Worm (Caenorhabditis elegans) whole organism, late embryonic: Measurements from ENCODE around the gene F17H10.1.

ENCODE experiments used
- C08G9.2 ChIP-seq: sonication (generic microtip); optimal IDR thresholded peaks from 2 replicates; lab custom pipeline; 2016; ENCODE audit warnings: mild to moderate bottlenecking, missing genetic modification characterization, moderate library complexity, missing compliant biosample characterization
- C38D4.7 ChIP-seq: fragments of 200-800 bp; sonication (Bioruptor generic); optimal IDR thresholded peaks from 2 replicates; lab custom pipeline; 2018; ENCODE audit warnings: mild to moderate bottlenecking, missing genetic modification characterization, moderate library complexity, missing compliant biosample characterization
- F13H6.1 ChIP-seq: sonication (generic microtip); optimal IDR thresholded peaks from 2 replicates; lab custom pipeline; 2016; ENCODE audit warnings: missing genetic modification characterization, missing compliant biosample characterization
- K09A11.1 ChIP-seq: sonication (generic microtip); optimal IDR thresholded peaks from 2 replicates; lab custom pipeline; 2017; ENCODE audit warnings: antibody characterized with exemption, mild to moderate bottlenecking, missing genetic modification characterization, missing compliant biosample characterization; ENCODE audit not compliant: insufficient read depth
- T23F11.4 ChIP-seq: fragments of 200-800 bp; sonication (Bioruptor generic); optimal IDR thresholded peaks from 2 replicates; lab custom pipeline; 2018; ENCODE audit warnings: mild to moderate bottlenecking, missing genetic modification characterization, missing compliant biosample characterization
- Y22D7AL.16 ChIP-seq: sonication (generic microtip); optimal IDR thresholded peaks from 2 replicates; lab custom pipeline; 2016; ENCODE audit warnings: missing genetic modification characterization, missing compliant biosample characterization
- ceh-14 ChIP-seq: sonication (generic microtip); optimal IDR thresholded peaks from 2 replicates; lab custom pipeline; 2016; ENCODE audit warnings: missing genotype, missing genetic modification characterization, missing compliant biosample characterization
- ceh-18 ChIP-seq: sonication (generic microtip); optimal IDR thresholded peaks from 2 replicates; lab custom pipeline; 2016; ENCODE audit warnings: missing genetic modification characterization, missing compliant biosample characterization
- ceh-19 ChIP-seq: fragments of 200-800 bp; sonication (Bioruptor generic); optimal IDR thresholded peaks from 2 replicates; lab custom pipeline; 2018; ENCODE audit warnings: mild to moderate bottlenecking, missing genetic modification characterization, missing compliant biosample characterization
- ceh-22 ChIP-seq: sonication (generic microtip); optimal IDR thresholded peaks from 2 replicates; lab custom pipeline; 2017; ENCODE audit warnings: missing biosample characterization, missing genetic modification characterization
- ceh-34 ChIP-seq: sonication (generic microtip); optimal IDR thresholded peaks from 2 replicates; lab custom pipeline; 2016; ENCODE audit warnings: mild to moderate bottlenecking, missing genetic modification characterization, missing compliant biosample characterization
- ceh-45 ChIP-seq: fragments of 200-800 bp; sonication (Bioruptor generic); IDR thresholded peaks from 2 replicates; pipeline ENCODE4 v1.3.6; 2022; ENCODE audit warnings: missing genetic modification reagents, missing genetic modification characterization, missing compliant biosample characterization
- ceh-6 ChIP-seq: fragments of 200-800 bp; sonication (Bioruptor generic); optimal IDR thresholded peaks from 2 replicates; lab custom pipeline; 2018; ENCODE audit warnings: mild to moderate bottlenecking, missing genetic modification characterization, missing compliant biosample characterization
- ceh-9 ChIP-seq: sonication (generic microtip); optimal IDR thresholded peaks from 2 replicates; lab custom pipeline; 2016; ENCODE audit warnings: mild to moderate bottlenecking, missing genetic modification characterization, inconsistent platforms, missing compliant biosample characterization
- che-1 ChIP-seq: sonication (generic microtip); optimal IDR thresholded peaks from 2 replicates; lab custom pipeline; 2016; ENCODE audit warnings: mild to moderate bottlenecking, missing genetic modification characterization, missing compliant biosample characterization
- dmd-4 ChIP-seq: sonication (generic microtip); optimal IDR thresholded peaks from 2 replicates; lab custom pipeline; 2016; ENCODE audit warnings: borderline replicate concordance, missing genetic modification characterization, missing compliant biosample characterization
- elt-4 ChIP-seq: sonication (generic microtip); optimal IDR thresholded peaks from 2 replicates; lab custom pipeline; 2016; ENCODE audit warnings: missing genetic modification characterization, missing compliant biosample characterization
- fax-1 ChIP-seq: sonication (generic microtip); optimal IDR thresholded peaks from 2 replicates; lab custom pipeline; 2016; ENCODE audit warnings: missing genotype, missing genetic modification characterization, missing compliant biosample characterization
- fkh-10 ChIP-seq: fragments of 150-350 bp; optimal IDR thresholded peaks from 2 replicates; lab custom pipeline; 2014; ENCODE audit warnings: missing biosample characterization, missing genetic modification reagents, missing genetic modification characterization
- fkh-6 ChIP-seq: sonication (generic microtip); optimal IDR thresholded peaks from 2 replicates; lab custom pipeline; 2016; ENCODE audit warnings: missing genetic modification characterization, missing compliant biosample characterization
- gmeb-2 ChIP-seq: sonication (generic microtip); optimal IDR thresholded peaks from 2 replicates; lab custom pipeline; 2016; ENCODE audit warnings: missing genetic modification characterization, inconsistent platforms, missing compliant biosample characterization
- hlh-15 ChIP-seq: sonication (generic microtip); optimal IDR thresholded peaks from 2 replicates; lab custom pipeline; 2016; ENCODE audit warnings: missing genetic modification characterization, missing compliant biosample characterization
- hlh-30 ChIP-seq: sonication (generic microtip); optimal IDR thresholded peaks from 2 replicates; lab custom pipeline; 2017; ENCODE audit warnings: antibody characterized with exemption, missing genetic modification characterization, missing compliant biosample characterization; ENCODE audit not compliant: insufficient read depth
- hlh-6 ChIP-seq: sonication (generic microtip); optimal IDR thresholded peaks from 2 replicates; lab custom pipeline; 2016; ENCODE audit warnings: missing genotype, missing genetic modification characterization, missing compliant biosample characterization
- hlh-8 ChIP-seq: sonication (generic microtip); optimal IDR thresholded peaks from 2 replicates; lab custom pipeline; 2016; ENCODE audit warnings: missing genotype, missing genetic modification characterization, missing compliant biosample characterization
- lim-6 ChIP-seq: sonication (generic microtip); optimal IDR thresholded peaks from 2 replicates; lab custom pipeline; 2016; ENCODE audit warnings: missing genetic modification characterization, missing compliant biosample characterization
- madf-2 ChIP-seq: sonication (generic microtip); optimal IDR thresholded peaks from 2 replicates; lab custom pipeline; 2017; ENCODE audit warnings: missing genetic modification characterization, missing compliant biosample characterization
- mec-3 ChIP-seq: sonication (generic microtip); optimal IDR thresholded peaks from 2 replicates; lab custom pipeline; 2016; ENCODE audit warnings: borderline replicate concordance, missing genetic modification characterization, missing compliant biosample characterization
- nfya-1 ChIP-seq: sonication (generic microtip); optimal IDR thresholded peaks from 2 replicates; lab custom pipeline; 2017; ENCODE audit warnings: missing genetic modification characterization, mild to moderate bottlenecking, missing compliant biosample characterization, antibody characterized with exemption, moderate library complexity
- npax-4 ChIP-seq: sonication (generic microtip); optimal IDR thresholded peaks from 2 replicates; lab custom pipeline; 2016; ENCODE audit warnings: missing genetic modification characterization, missing compliant biosample characterization
- pag-3 ChIP-seq: sonication (generic microtip); optimal IDR thresholded peaks from 2 replicates; lab custom pipeline; 2016; ENCODE audit warnings: missing compliant biosample characterization, missing genetic modification characterization, borderline replicate concordance
- pat-9 ChIP-seq: fragments of 200-800 bp; sonication (Bioruptor generic); optimal IDR thresholded peaks from 2 replicates; lab custom pipeline; 2018; ENCODE audit warnings: mild to moderate bottlenecking, missing genetic modification characterization, moderate library complexity, missing compliant biosample characterization
- pha-4 ChIP-seq: fragments of 150-350 bp; optimal IDR thresholded peaks from 2 replicates; lab custom pipeline; 2018; ENCODE audit warnings: missing biosample characterization, missing genetic modification reagents, missing genetic modification characterization
- pqm-1 ChIP-seq: sonication (generic microtip); optimal IDR thresholded peaks from 2 replicates; lab custom pipeline; 2016; ENCODE audit warnings: missing genetic modification characterization, missing compliant biosample characterization
- pros-1 ChIP-seq: fragments of 150-350 bp; optimal IDR thresholded peaks from 2 replicates; lab custom pipeline; 2014; ENCODE audit warnings: missing biosample characterization, missing genetic modification reagents, missing genetic modification characterization
- ref-2 ChIP-seq: sonication (generic microtip); optimal IDR thresholded peaks from 2 replicates; lab custom pipeline; 2016; ENCODE audit warnings: missing genetic modification characterization, missing compliant biosample characterization
- rnt-1 ChIP-seq: sonication (generic microtip); optimal IDR thresholded peaks from 2 replicates; lab custom pipeline; 2016; ENCODE audit warnings: missing genetic modification characterization, missing compliant biosample characterization
- sdc-2 ChIP-seq: sonication (generic microtip); optimal IDR thresholded peaks from 2 replicates; lab custom pipeline; 2016; ENCODE audit warnings: missing genotype, missing genetic modification characterization, missing compliant biosample characterization
- sox-2 ChIP-seq: fragments of 200-800 bp; sonication (Bioruptor generic); IDR thresholded peaks from 2 replicates; pipeline ENCODE4 v1.3.6; 2022; ENCODE audit warnings: missing genetic modification reagents, missing genetic modification characterization, missing compliant biosample characterization
- sox-4 ChIP-seq: sonication (generic microtip); optimal IDR thresholded peaks from 2 replicates; lab custom pipeline; 2017; ENCODE audit warnings: mild to moderate bottlenecking, missing genetic modification characterization, inconsistent platforms, missing compliant biosample characterization
- syd-9 ChIP-seq: sonication (generic microtip); optimal IDR thresholded peaks from 2 replicates; lab custom pipeline; 2016; ENCODE audit warnings: mild to moderate bottlenecking, missing genetic modification characterization, moderate library complexity, missing compliant biosample characterization
- tbx-2 ChIP-seq: sonication (generic microtip); optimal IDR thresholded peaks from 2 replicates; lab custom pipeline; 2016; ENCODE audit warnings: missing genetic modification characterization, missing compliant biosample characterization
- tbx-7 ChIP-seq: sonication (generic microtip); optimal IDR thresholded peaks from 2 replicates; lab custom pipeline; 2016; ENCODE audit warnings: missing genotype, missing genetic modification characterization, missing compliant biosample characterization
- unc-3 ChIP-seq, 2 experiments: fragments of 200-800 bp in 1 of 2; sonication (Bioruptor generic) in 1 of 2; sonication (generic microtip) in 1 of 2; conservative IDR thresholded peaks in 1 of 2; optimal IDR thresholded peaks in 1 of 2; 2 replicates each; pipeline versions ENCODE4 v1.3.6 to Lab custom; 2016 to 2022; ENCODE audit warnings: missing compliant biosample characterization in 2 of 2, missing genetic modification characterization in 2 of 2, missing genetic modification reagents in 1 of 2
- unc-42 ChIP-seq: sonication (generic microtip); optimal IDR thresholded peaks from 2 replicates; lab custom pipeline; 2016; ENCODE audit warnings: missing genotype, missing genetic modification characterization, missing compliant biosample characterization
- unc-55 ChIP-seq: sonication (generic microtip); optimal IDR thresholded peaks from 2 replicates; lab custom pipeline; 2017; ENCODE audit warnings: missing biosample characterization, missing genetic modification reagents, missing genetic modification characterization
- unc-86 ChIP-seq: sonication (generic microtip); optimal IDR thresholded peaks from 2 replicates; lab custom pipeline; 2016; ENCODE audit warnings: missing genetic modification characterization, missing compliant biosample characterization
- zip-5 ChIP-seq: sonication (generic microtip); optimal IDR thresholded peaks from 2 replicates; lab custom pipeline; 2016; ENCODE audit warnings: missing genetic modification characterization, missing compliant biosample characterization

The F17H10.1 gene

DNA sequence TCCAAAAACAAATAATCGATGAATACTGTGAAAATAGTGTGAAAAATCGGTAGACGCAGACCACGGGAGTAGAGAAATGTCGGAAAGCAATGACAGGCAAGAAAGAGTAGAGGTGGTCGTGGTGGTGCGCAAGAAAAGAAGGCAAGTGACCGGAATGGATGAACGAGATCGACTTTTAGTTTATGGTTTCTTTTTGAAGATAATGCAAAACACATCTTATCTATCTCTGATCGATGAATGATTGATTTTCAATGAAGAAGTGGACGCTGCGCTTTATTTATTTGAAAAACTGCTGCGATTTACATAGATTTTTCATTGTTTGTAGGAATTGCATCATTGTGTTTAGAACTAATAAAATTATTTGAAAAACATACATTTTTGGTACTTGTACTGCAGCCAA lies 14.9 kb downstream of the F17H10.1 start:
- TF ChIP-seq hlh-6 (tag; lab: Kevin White, UChicago) (no peak), F13H6.1 (tag; lab: Kevin White, UChicago) (no peak), unc-42 (tag; lab: Kevin White, UChicago) (no peak), sdc-2 (tag; lab: Kevin White, UChicago) (no peak), ceh-6 (GFP tag; lab: Kevin White, UChicago) (no peak), T23F11.4 (GFP tag; lab: Kevin White, UChicago) (no peak), pag-3 (tag; lab: Kevin White, UChicago) (no peak), C38D4.7 (GFP tag; lab: Kevin White, UChicago) (no peak), syd-9 (tag; lab: Kevin White, UChicago) (no peak), pha-4 (no peak), Y22D7AL.16 (tag; lab: Kevin White, UChicago) (no peak), sox-2 (no peak), npax-4 (tag; lab: Kevin White, UChicago) (no peak), gmeb-2 (tag; lab: Kevin White, UChicago) (no peak), ceh-18 (tag; lab: Kevin White, UChicago) (no peak)

DNA sequence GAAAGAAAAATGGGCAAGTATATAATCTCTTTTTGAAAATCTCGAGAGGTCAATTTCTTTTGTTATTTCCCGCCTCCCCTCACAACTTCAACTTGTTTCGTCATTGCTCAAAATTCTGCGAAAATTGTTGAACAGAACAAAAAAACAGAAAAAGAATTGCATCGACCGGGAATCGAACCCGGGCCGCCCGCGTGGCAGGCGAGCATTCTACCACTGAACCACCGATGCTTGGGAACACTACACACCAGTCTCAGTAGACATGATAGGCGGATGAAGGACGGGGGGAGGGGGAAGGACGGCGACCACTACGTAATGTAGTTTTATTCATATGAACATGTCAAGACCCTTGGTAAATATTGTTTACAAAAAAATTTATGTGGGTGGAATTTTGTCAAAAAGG lies 16.1 kb downstream of the F17H10.1 start:
- peak; percentile 91 for TF ChIP-seq C38D4.7 (GFP tag; lab: Kevin White, UChicago)
- peak; percentile 93 for TF ChIP-seq tbx-2 (tag; lab: Kevin White, UChicago)
- peak; percentile 40 for TF ChIP-seq hlh-15 (tag; lab: Kevin White, UChicago)
- TF ChIP-seq rnt-1 (tag; lab: Kevin White, UChicago): peak; percentile 49
- TF ChIP-seq lim-6 (tag; lab: Kevin White, UChicago): peak; percentile 86
- TF ChIP-seq madf-2: peak; percentile 69
- TF ChIP-seq hlh-8: peak; percentile 26
- peak; percentile 94 for TF ChIP-seq che-1 (tag; lab: Kevin White, UChicago)
- TF ChIP-seq K09A11.1: peak; percentile 89
- peak; percentile 93 for TF ChIP-seq sox-2
- TF ChIP-seq ceh-22 (tag; lab: Kevin White, UChicago): no peak
- no peak for TF ChIP-seq unc-55
- peak; percentile 71 for TF ChIP-seq nfya-1 (tag; lab: Kevin White, UChicago)
- peak; percentile 96 for TF ChIP-seq ceh-34 (tag; lab: Kevin White, UChicago)
- TF ChIP-seq syd-9 (tag; lab: Kevin White, UChicago): peak; percentile 75
- TF ChIP-seq npax-4 (tag; lab: Kevin White, UChicago): peak; percentile 56
- no peak for TF ChIP-seq fkh-10 (GFP tag; lab: Kevin White, UChicago)
- peak; percentile 92 for TF ChIP-seq dmd-4 (tag; lab: Kevin White, UChicago)
- peak; percentile 94 for TF ChIP-seq ceh-14
- TF ChIP-seq ref-2 (tag; lab: Kevin White, UChicago): peak; percentile 66
- peak; percentile 37 for TF ChIP-seq pros-1 (tag; lab: Kevin White, UChicago)
- TF ChIP-seq sdc-2 (tag; lab: Kevin White, UChicago): peak; percentile 93
- TF ChIP-seq T23F11.4 (GFP tag; lab: Kevin White, UChicago): peak; percentile 83
- peak; percentile 91 for TF ChIP-seq C08G9.2 (tag; lab: Kevin White, UChicago)
- peak; percentile 43 for TF ChIP-seq pqm-1 (tag; lab: Kevin White, UChicago)
- peak; percentile 92 for TF ChIP-seq ceh-19
- TF ChIP-seq unc-3 (GFP tag; conservative IDR thresholded peaks at IDR 0.05; lab: Robert Waterston, UW): peak; percentile 97
- peak; percentile 62 for TF ChIP-seq unc-3 (tag; optimal IDR thresholded peaks at IDR 0.05; lab: Kevin White, UChicago)
- TF ChIP-seq ceh-18 (tag; lab: Kevin White, UChicago): peak; percentile 61
- TF ChIP-seq unc-86: peak; percentile 92
- no peak for TF ChIP-seq pag-3 (tag; lab: Kevin White, UChicago)
- TF ChIP-seq pat-9 (tag; lab: Kevin White, UChicago): peak; percentile 96
- peak; percentile 97 for TF ChIP-seq sox-4 (tag; lab: Kevin White, UChicago)
- peak; percentile 95 for TF ChIP-seq ceh-45 (GFP tag; lab: Robert Waterston, UW)
- TF ChIP-seq hlh-30: peak; percentile 69
- TF ChIP-seq Y22D7AL.16 (tag; lab: Kevin White, UChicago): peak; percentile 87
- peak; percentile 7 for TF ChIP-seq tbx-7 (tag; lab: Kevin White, UChicago)
- peak; percentile 95 for TF ChIP-seq ceh-6 (GFP tag; lab: Kevin White, UChicago)
- peak; percentile 52 for TF ChIP-seq zip-5 (tag; lab: Kevin White, UChicago)
- no peak for TF ChIP-seq mec-3 (tag; lab: Kevin White, UChicago)
- TF ChIP-seq fax-1 (tag; lab: Kevin White, UChicago): peak; percentile 59
- peak; percentile 89 for TF ChIP-seq ceh-9 (tag; lab: Kevin White, UChicago)
- TF ChIP-seq fkh-6 (tag; lab: Kevin White, UChicago): peak; percentile 79
- TF ChIP-seq elt-4 (tag; lab: Kevin White, UChicago): no peak
